Fruit fly (Drosophila melanogaster): ENCODE data around the gene mthl11.

mthl11 gene

dm6 chr3R:10431089-10431488, 30.3 kb downstream of the mthl11 start:
- TF ChIP-seq Dif (GFP tag; optimal IDR thresholded peaks at IDR 0.05; ENCODE audit: partially characterized antibody), result no peak
- no peak for TF ChIP-seq rgr (GFP tag; optimal IDR thresholded peaks at IDR 0.05)
- no peak for TF ChIP-seq psq (GFP tag; optimal IDR thresholded peaks at IDR 0.05)

dm6 chr3R:10433408-10433980, 32.7 kb downstream of the mthl11 start:
- TF ChIP-seq psq (GFP tag; optimal IDR thresholded peaks at IDR 0.05), result no peak
- TF ChIP-seq CG9705 (GFP tag; optimal IDR thresholded peaks at IDR 0.05), result no peak
- TF ChIP-seq Dfd (GFP tag; optimal IDR thresholded peaks at IDR 0.05), result peak; percentile 61

- TF ChIP-seq Jra (GFP tag; optimal IDR thresholded peaks at IDR 0.05) (no peak), CrebA (GFP tag; optimal IDR thresholded peaks at IDR 0.05; ENCODE audit: borderline replicate concordance) (peak; percentile 53), Hr83 (GFP tag; optimal IDR thresholded peaks at IDR 0.05; ENCODE audit: poor library complexity, severe bottlenecking) (no peak)
These were observed 33.7 kb downstream of the mthl11 start, which contains the start of gene Cyp12e1 for dm6 chr3R:10434489-10434888. Cyp12e1 (plus strand) TSS chr3R:10434789.

- TF ChIP-seq CrebA (GFP tag; optimal IDR thresholded peaks at IDR 0.05; ENCODE audit: borderline replicate concordance) (no peak), Myc (optimal IDR thresholded peaks at IDR 0.05) (peak; percentile 52), woc (GFP tag; optimal IDR thresholded peaks at IDR 0.05) (no peak), Hnf4 (GFP tag; optimal IDR thresholded peaks at IDR 0.05) (no peak)
These were observed 36.2 kb downstream of the mthl11 start for dm6 chr3R:10436989-10437388.

- TF ChIP-seq Sp1 (GFP tag; optimal IDR thresholded peaks at IDR 0.05), result no peak
- peak in 1 of 2 experiments; percentile 26 for TF ChIP-seq foxo (GFP tag; optimal IDR thresholded peaks at IDR 0.05)
These were observed 48.1 kb downstream of the mthl11 start for dm6 chr3R:10448957-10449356.
